Fruit fly (Drosophila melanogaster) whole organism, embryonic: ENCODE measurements around the gene CG31495.
A peak's percentile ranks its signal among the peaks of the same experiment; 100 is the strongest.

Experiments used
- BEAF-32 ChIP-seq: fragments of 200-800 bp; sonication (Bioruptor generic); optimal IDR thresholded peaks from 3 replicates; lab custom pipeline; 2017; ENCODE audit warnings: missing biosample characterization, missing genetic modification characterization, mild to moderate bottlenecking, moderate library complexity, missing genetic modification reagents
- BtbVII ChIP-seq: fragments of 200-800 bp; sonication (Bioruptor generic); optimal IDR thresholded peaks from 3 replicates; lab custom pipeline; 2017; ENCODE audit warnings: missing biosample characterization, mild to moderate bottlenecking, missing genetic modification characterization
- CG10543 ChIP-seq: fragments of 200-800 bp; sonication (Bioruptor generic); optimal IDR thresholded peaks from 3 replicates; lab custom pipeline; 2017; ENCODE audit warnings: missing biosample characterization, mild to moderate bottlenecking, missing genetic modification characterization, moderate library complexity
- CG12236 ChIP-seq: fragments of 200-800 bp; sonication (Bioruptor generic); optimal IDR thresholded peaks from 2 replicates; lab custom pipeline; 2016; ENCODE audit warnings: missing biosample characterization, missing genetic modification characterization
- CG12299 ChIP-seq: fragments of 200-800 bp; sonication (Bioruptor generic); optimal IDR thresholded peaks from 2 replicates; lab custom pipeline; 2018; ENCODE audit warnings: missing biosample characterization, mild to moderate bottlenecking, missing genetic modification characterization
- CG14710 ChIP-seq: fragments of 200-800 bp; sonication (Bioruptor generic); optimal IDR thresholded peaks from 3 replicates; lab custom pipeline; 2019; ENCODE audit warnings: missing biosample characterization, mild to moderate bottlenecking, missing genetic modification characterization, moderate library complexity
- CG14860 ChIP-seq: fragments of 200-800 bp; sonication (Bioruptor generic); IDR thresholded peaks from 3 replicates; pipeline ENCODE4 v1.3.6; 2022; ENCODE audit warnings: missing biosample characterization, missing genetic modification characterization; ENCODE audit not compliant: partially characterized antibody
- CG15073 ChIP-seq: fragments of 200-800 bp; sonication (Bioruptor generic); optimal IDR thresholded peaks from 2 replicates; lab custom pipeline; 2016; ENCODE audit warnings: missing biosample characterization, missing genetic modification characterization
- CG15269 ChIP-seq: fragments of 200-800 bp; sonication (Bioruptor generic); optimal IDR thresholded peaks from 2 replicates; lab custom pipeline; 2018; ENCODE audit warnings: missing biosample characterization, mild to moderate bottlenecking, missing genetic modification characterization, moderate library complexity
- CG2202 ChIP-seq: fragments of 200-800 bp; sonication (Bioruptor generic); optimal IDR thresholded peaks from 2 replicates; lab custom pipeline; 2018; ENCODE audit warnings: missing biosample characterization, mild to moderate bottlenecking, missing genetic modification characterization
- CG31224 ChIP-seq: fragments of 200-800 bp; sonication (Bioruptor generic); IDR thresholded peaks from 2 replicates; pipeline ENCODE4 v1.3.6; 2022; ENCODE audit warnings: missing biosample characterization, missing genetic modification characterization
- CG32767 ChIP-seq: fragments of 200-800 bp; sonication (Bioruptor generic); IDR thresholded peaks from 2 replicates; pipeline ENCODE4 v1.3.6; 2022; ENCODE audit warnings: missing biosample characterization, missing genetic modification characterization
- CG3995 ChIP-seq: fragments of 200-800 bp; sonication (Bioruptor generic); optimal IDR thresholded peaks from 3 replicates; lab custom pipeline; 2016; ENCODE audit warnings: missing biosample characterization, missing genetic modification characterization
- CG5180 ChIP-seq: fragments of 200-800 bp; sonication (Bioruptor generic); optimal IDR thresholded peaks from 3 replicates; lab custom pipeline; 2017; ENCODE audit warnings: missing biosample characterization, missing genetic modification characterization, mild to moderate bottlenecking, moderate library complexity, missing genetic modification reagents
- CG8290 ChIP-seq, 3 experiments: fragments of 200-800 bp; sonication (Bioruptor generic); optimal IDR thresholded peaks; 2 replicates each; lab custom pipeline; 2016 to 2019; ENCODE audit warnings: missing biosample characterization in 3 of 3, missing genetic modification characterization in 3 of 3, mild to moderate bottlenecking in 2 of 3, moderate library complexity in 1 of 3
- CG8478 ChIP-seq: fragments of >200 bp; optimal IDR thresholded peaks from 2 replicates; lab custom pipeline; 2018
- CG9876 ChIP-seq: fragments of 200-800 bp; sonication (Bioruptor generic); optimal IDR thresholded peaks from 2 replicates; lab custom pipeline; 2016; ENCODE audit warnings: missing biosample characterization, missing genetic modification characterization
- CrebB ChIP-seq: fragments of 200-800 bp; sonication (Bioruptor generic); optimal IDR thresholded peaks from 3 replicates; lab custom pipeline; 2018; ENCODE audit warnings: missing biosample characterization, mild to moderate bottlenecking, missing genetic modification characterization
- Dip2 ChIP-seq: fragments of 200-800 bp; sonication (Bioruptor generic); IDR thresholded peaks from 2 replicates; pipeline ENCODE4 v1.3.6; 2022; ENCODE audit warnings: missing biosample characterization, missing genetic modification characterization
- Dp ChIP-seq: fragments of 200-800 bp; sonication (Bioruptor generic); optimal IDR thresholded peaks from 2 replicates; lab custom pipeline; 2018; ENCODE audit warnings: missing biosample characterization, mild to moderate bottlenecking, missing genetic modification characterization, moderate library complexity
- Elba2 ChIP-seq: fragments of 200-800 bp; sonication (Bioruptor generic); optimal IDR thresholded peaks from 3 replicates; lab custom pipeline; 2016; ENCODE audit warnings: missing biosample characterization, missing genetic modification characterization
- Hmr ChIP-seq: fragments of 200-800 bp; sonication (Bioruptor generic); optimal IDR thresholded peaks from 3 replicates; lab custom pipeline; 2017; ENCODE audit warnings: mild to moderate bottlenecking, missing biosample characterization, missing genetic modification reagents, missing genetic modification characterization
- Jarid2 ChIP-seq: fragments of 200-800 bp; sonication (Bioruptor generic); optimal IDR thresholded peaks from 3 replicates; lab custom pipeline; 2017; ENCODE audit warnings: mild to moderate bottlenecking, missing biosample characterization, missing genetic modification reagents, missing genetic modification characterization
- Opbp ChIP-seq: fragments of 200-800 bp; sonication (Bioruptor generic); IDR thresholded peaks from 3 replicates; pipeline ENCODE4 v1.3.6; 2022; ENCODE audit warnings: missing biosample characterization, missing genetic modification characterization; ENCODE audit not compliant: partially characterized antibody
- Pdp1 ChIP-seq, 2 experiments: fragments of 200-800 bp; sonication (Bioruptor generic); optimal IDR thresholded peaks; 3 replicates each; lab custom pipeline; 2016; ENCODE audit warnings: missing biosample characterization in 2 of 2, missing genetic modification characterization in 2 of 2, mild to moderate bottlenecking in 1 of 2, moderate library complexity in 1 of 2
- TFAM ChIP-seq: fragments of 200-800 bp; sonication (Bioruptor generic); optimal IDR thresholded peaks from 2 replicates; lab custom pipeline; 2017; ENCODE audit warnings: missing biosample characterization, missing genetic modification characterization, inconsistent platforms
- aop ChIP-seq: fragments of 200-800 bp; sonication (Bioruptor generic); IDR thresholded peaks from 2 replicates; pipeline ENCODE4 v1.3.6; 2022; ENCODE audit warnings: missing biosample characterization, missing genetic modification characterization
- ara ChIP-seq: fragments of 200-800 bp; sonication (Bioruptor generic); IDR thresholded peaks from 2 replicates; pipeline ENCODE4 v1.3.6; 2022; ENCODE audit warnings: missing biosample characterization, missing genetic modification characterization
- az2 ChIP-seq: fragments of 200-800 bp; sonication (Bioruptor generic); optimal IDR thresholded peaks from 3 replicates; lab custom pipeline; 2016; ENCODE audit warnings: missing biosample characterization, missing genetic modification characterization
- bbx ChIP-seq: fragments of 200-800 bp; sonication (Bioruptor generic); IDR thresholded peaks from 2 replicates; pipeline ENCODE4 v1.3.6; 2022; ENCODE audit warnings: missing biosample characterization, missing genetic modification characterization; ENCODE audit not compliant: partially characterized antibody
- caup ChIP-seq: fragments of 200-800 bp; sonication (Bioruptor generic); optimal IDR thresholded peaks from 3 replicates; lab custom pipeline; 2017; ENCODE audit warnings: missing biosample characterization, mild to moderate bottlenecking, missing genetic modification characterization, moderate library complexity; ENCODE audit not compliant: severe bottlenecking
- ci ChIP-seq: fragments of 200-800 bp; sonication (Bioruptor generic); IDR thresholded peaks from 3 replicates; pipeline ENCODE4 v1.3.6; 2022; ENCODE audit warnings: missing biosample characterization, missing genetic modification characterization
- crol ChIP-seq: fragments of 200-800 bp; sonication (Bioruptor generic); IDR thresholded peaks from 2 replicates; pipeline ENCODE4 v1.3.6; 2022; ENCODE audit warnings: missing biosample characterization, missing genetic modification characterization
- fd102C ChIP-seq: fragments of 200-800 bp; sonication (Bioruptor generic); optimal IDR thresholded peaks from 2 replicates; lab custom pipeline; 2018; ENCODE audit warnings: missing biosample characterization, mild to moderate bottlenecking, missing genetic modification characterization, moderate library complexity
- gro ChIP-seq: fragments of 200-800 bp; sonication (Bioruptor generic); optimal IDR thresholded peaks from 2 replicates; lab custom pipeline; 2016; ENCODE audit warnings: missing biosample characterization, missing genetic modification characterization
- gt ChIP-seq: fragments of 200-800 bp; sonication (Bioruptor generic); IDR thresholded peaks from 2 replicates; pipeline ENCODE4 v1.3.6; 2022; ENCODE audit warnings: missing biosample characterization, missing genetic modification characterization
- hkb ChIP-seq, 2 experiments: fragments of 200-800 bp in 1 of 2; fragments of >200 bp in 1 of 2; sonication (Bioruptor generic) in 1 of 2; IDR thresholded peaks in 1 of 2; optimal IDR thresholded peaks in 1 of 2; 2 replicates each; pipeline versions ENCODE4 v1.3.6 to Lab custom; 2017 to 2022; ENCODE audit warnings: missing biosample characterization in 1 of 2, missing genetic modification characterization in 1 of 2
- kay ChIP-seq: fragments of 200-800 bp; sonication (Bioruptor generic); optimal IDR thresholded peaks from 2 replicates; lab custom pipeline; 2016; ENCODE audit warnings: missing biosample characterization, missing genetic modification characterization
- lab ChIP-seq: fragments of 200-800 bp; sonication (Bioruptor generic); optimal IDR thresholded peaks from 3 replicates; lab custom pipeline; 2017; ENCODE audit warnings: missing biosample characterization, missing genetic modification characterization, mild to moderate bottlenecking, moderate library complexity, missing genetic modification reagents
- nmo ChIP-seq: fragments of 200-800 bp; sonication (Bioruptor generic); optimal IDR thresholded peaks from 2 replicates; lab custom pipeline; 2018; ENCODE audit warnings: missing biosample characterization, mild to moderate bottlenecking, missing genetic modification characterization, moderate library complexity
- org-1 ChIP-seq: fragments of 200-800 bp; sonication (Bioruptor generic); optimal IDR thresholded peaks from 2 replicates; lab custom pipeline; 2017; ENCODE audit warnings: missing biosample characterization, missing genetic modification characterization
- sc ChIP-seq, 3 experiments: fragments of >200 bp in 2 of 3; fragments of 200-800 bp in 1 of 3; sonication (Bioruptor generic) in 1 of 3; optimal IDR thresholded peaks; 2 replicates in 2 of 3; 3 replicates in 1 of 3; lab custom pipeline; 2017; ENCODE audit warnings: mild to moderate bottlenecking in 1 of 3, missing biosample characterization in 1 of 3, missing genetic modification characterization in 1 of 3, missing genetic modification reagents in 1 of 3
- scrt ChIP-seq: fragments of 200-800 bp; sonication (Bioruptor generic); optimal IDR thresholded peaks from 2 replicates; lab custom pipeline; 2018; ENCODE audit warnings: missing biosample characterization, mild to moderate bottlenecking, missing genetic modification characterization, moderate library complexity
- sna ChIP-seq: fragments of 200-800 bp; sonication (Bioruptor generic); IDR thresholded peaks from 2 replicates; pipeline ENCODE4 v1.3.6; 2022; ENCODE audit warnings: missing biosample characterization, missing genetic modification characterization; ENCODE audit not compliant: partially characterized antibody
- tna ChIP-seq: fragments of 200-800 bp; sonication (Bioruptor generic); IDR thresholded peaks from 2 replicates; pipeline ENCODE4 v1.3.6; 2022; ENCODE audit warnings: missing biosample characterization, missing genetic modification characterization; ENCODE audit not compliant: partially characterized antibody
- tx ChIP-seq: fragments of 200-800 bp; sonication (Bioruptor generic); optimal IDR thresholded peaks from 2 replicates; lab custom pipeline; 2016; ENCODE audit warnings: missing biosample characterization, missing genetic modification characterization
- usp ChIP-seq: fragments of >200 bp; optimal IDR thresholded peaks from 2 replicates; lab custom pipeline; 2017; ENCODE audit warnings: missing biosample characterization, missing genetic modification characterization
- wdn ChIP-seq: fragments of 200-800 bp; sonication (Bioruptor generic); IDR thresholded peaks from 2 replicates; pipeline ENCODE4 v1.3.6; 2022; ENCODE audit warnings: missing biosample characterization, missing genetic modification characterization
- zen ChIP-seq: fragments of 200-800 bp; sonication (Bioruptor generic); optimal IDR thresholded peaks from 3 replicates; lab custom pipeline; 2018; ENCODE audit warnings: missing biosample characterization, mild to moderate bottlenecking, missing genetic modification characterization, moderate library complexity

CG31495 gene

dm6 chr3R:13819037-13819436, 20.7 kb downstream of the CG31495 start (continued):
- no peak for TF ChIP-seq aop (GFP tag; lab: Robert Waterston, UW)
- TF ChIP-seq sna, result no peak
- TF ChIP-seq caup (GFP tag; lab: Kevin White, UChicago), result peak; percentile 24
- TF ChIP-seq CG32767, result no peak
- peak in 1 of 2 experiments; percentile 60 for TF ChIP-seq Pdp1 (GFP tag; optimal IDR thresholded peaks at IDR 0.05; lab: Kevin White, UChicago)
- no peak for TF ChIP-seq tna (GFP tag; lab: Robert Waterston, UW)
- no peak for TF ChIP-seq Jarid2 (GFP tag; lab: Kevin White, UChicago)
- no peak for TF ChIP-seq CG14860 (GFP tag; lab: Robert Waterston, UW)
- no peak for TF ChIP-seq CG15073 (GFP tag; lab: Kevin White, UChicago)
- no peak for TF ChIP-seq hkb (optimal IDR thresholded peaks at IDR 0.05; lab: Kevin White, UChicago)
- no peak for TF ChIP-seq hkb (GFP tag; IDR thresholded peaks at IDR 0.05; lab: Robert Waterston, UW)
- no peak for TF ChIP-seq Dip2 (GFP tag; lab: Robert Waterston, UW)
- TF ChIP-seq CG10543 (GFP tag; lab: Kevin White, UChicago), result peak; percentile 18
- no peak for TF ChIP-seq sc (optimal IDR thresholded peaks at IDR 0.05; lab: Kevin White, UChicago)
- TF ChIP-seq sc (GFP tag; optimal IDR thresholded peaks at IDR 0.05; lab: Kevin White, UChicago), result no peak
- TF ChIP-seq BtbVII, result peak; percentile 23
- no peak for TF ChIP-seq bbx
- TF ChIP-seq CG9876 (GFP tag; lab: Kevin White, UChicago), result no peak
- no peak for TF ChIP-seq Dp (GFP tag; lab: Kevin White, UChicago)
- no peak for TF ChIP-seq az2 (GFP tag; lab: Kevin White, UChicago)
- TF ChIP-seq CG5180 (GFP tag; lab: Kevin White, UChicago), result no peak
- TF ChIP-seq CrebB (tag; lab: Kevin White, UChicago), result no peak
- TF ChIP-seq CG2202 (tag; lab: Kevin White, UChicago), result no peak
- TF ChIP-seq Elba2 (GFP tag; lab: Kevin White, UChicago), result no peak
- no peak for TF ChIP-seq CG31224 (GFP tag; lab: Robert Waterston, UW)
- TF ChIP-seq CG14710 (tag; lab: Kevin White, UChicago), result no peak
- TF ChIP-seq CG8290 (GFP tag; optimal IDR thresholded peaks at IDR 0.05; lab: Kevin White, UChicago), result no peak
- TF ChIP-seq CG8290 (tag; optimal IDR thresholded peaks at IDR 0.05; lab: Kevin White, UChicago), result peak in 1 of 2 experiments; percentile 19
- no peak for TF ChIP-seq nmo
- no peak for TF ChIP-seq CG15269 (tag; lab: Kevin White, UChicago)
- peak; percentile 55 for TF ChIP-seq lab (GFP tag; lab: Kevin White, UChicago)
- no peak for TF ChIP-seq wdn (GFP tag; lab: Robert Waterston, UW)
- TF ChIP-seq kay (GFP tag; lab: Kevin White, UChicago), result no peak
- TF ChIP-seq scrt (GFP tag; lab: Kevin White, UChicago), result no peak
- TF ChIP-seq usp (GFP tag; lab: Kevin White, UChicago), result no peak
- TF ChIP-seq TFAM (GFP tag; lab: Kevin White, UChicago), result no peak
- TF ChIP-seq zen (tag; lab: Kevin White, UChicago), result no peak
- no peak for TF ChIP-seq CG12299 (tag; lab: Kevin White, UChicago)
- no peak for TF ChIP-seq gt (GFP tag; lab: Robert Waterston, UW)
- TF ChIP-seq gro (GFP tag; lab: Kevin White, UChicago), result no peak
- TF ChIP-seq CG3995 (GFP tag; lab: Kevin White, UChicago), result no peak
- TF ChIP-seq CG8478 (lab: Kevin White, UChicago), result no peak
- peak; percentile 9 for TF ChIP-seq Hmr (GFP tag; lab: Kevin White, UChicago)
- 0 out of 3 replicates have a peak, but pooled peaks have one; percentile 26 for TF ChIP-seq ci (GFP tag; lab: Robert Waterston, UW)
- TF ChIP-seq CG12236 (GFP tag; lab: Kevin White, UChicago), result no peak
- TF ChIP-seq BEAF-32 (GFP tag; lab: Kevin White, UChicago), result no peak
- no peak for TF ChIP-seq tx (GFP tag; lab: Kevin White, UChicago)
- TF ChIP-seq fd102C (GFP tag; lab: Kevin White, UChicago), result no peak
- TF ChIP-seq ara, result no peak
- TF ChIP-seq Opbp (GFP tag; lab: Robert Waterston, UW), result no peak
- TF ChIP-seq org-1 (GFP tag; lab: Kevin White, UChicago), result no peak
- no peak for TF ChIP-seq crol (GFP tag; lab: Robert Waterston, UW)
